Worm (Caenorhabditis elegans) whole organism, young adult: ENCODE results near the gene M28.8.

Experiments used
- B0019.2 ChIP-seq: fragments of 200-800 bp; sonication (Bioruptor generic); conservative IDR thresholded peaks from 2 replicates; pipeline ENCODE4 v1.3.6; 2022; ENCODE audit warnings: missing genetic modification reagents, missing genetic modification characterization, missing compliant biosample characterization
- B0035.1 ChIP-seq: sonication (generic microtip); optimal IDR thresholded peaks from 2 replicates; lab custom pipeline; 2016; ENCODE audit warnings: missing genetic modification characterization, mild to moderate bottlenecking, missing compliant biosample characterization, missing genotype, missing genetic modification reagents
- C06A6.2 ChIP-seq: fragments of 200-800 bp; sonication (Bioruptor generic); conservative IDR thresholded peaks from 2 replicates; pipeline ENCODE4 v1.3.6; 2022; ENCODE audit warnings: missing genetic modification characterization, missing compliant biosample characterization
- F10E7.11 ChIP-seq: sonication (generic microtip); optimal IDR thresholded peaks from 2 replicates; lab custom pipeline; 2017; ENCODE audit warnings: mild to moderate bottlenecking, missing genetic modification characterization, moderate library complexity, missing compliant biosample characterization
- F22D6.2 ChIP-seq: sonication (generic microtip); optimal IDR thresholded peaks from 2 replicates; lab custom pipeline; 2016; ENCODE audit warnings: mild to moderate bottlenecking, missing genetic modification characterization, missing compliant biosample characterization
- F39B2.1 ChIP-seq: fragments of 200-800 bp; sonication (Bioruptor generic); IDR thresholded peaks from 2 replicates; pipeline ENCODE4 v1.3.6; 2022; ENCODE audit warnings: missing genetic modification reagents, missing genetic modification characterization, missing compliant biosample characterization
- F49E8.2 ChIP-seq: sonication (generic microtip); optimal IDR thresholded peaks from 3 replicates; lab custom pipeline; 2017; ENCODE audit warnings: missing genetic modification characterization, mild to moderate bottlenecking, missing compliant biosample characterization, antibody characterized with exemption, moderate library complexity; ENCODE audit not compliant: insufficient read depth
- T07F8.4 ChIP-seq: sonication (generic microtip); optimal IDR thresholded peaks from 2 replicates; lab custom pipeline; 2016; ENCODE audit warnings: mild to moderate bottlenecking, missing genetic modification characterization, moderate library complexity, missing compliant biosample characterization
- T26A5.8 ChIP-seq: sonication (generic microtip); optimal IDR thresholded peaks from 2 replicates; lab custom pipeline; 2016; ENCODE audit warnings: missing genetic modification characterization, missing compliant biosample characterization
- Y56A3A.18 ChIP-seq: fragments of 200-800 bp; sonication (Bioruptor generic); IDR thresholded peaks from 2 replicates; pipeline ENCODE4 v1.3.6; 2022; ENCODE audit warnings: missing genetic modification reagents, missing genetic modification characterization, missing compliant biosample characterization
- ama-1 ChIP-seq, 3 experiments: fragments of 150-350 bp in 1 of 3; sonication (generic microtip) in 2 of 3; optimal IDR thresholded peaks; 2 replicates each; lab custom pipeline; 2014 to 2018; ENCODE audit warnings: missing biosample characterization in 2 of 3, missing genetic modification characterization in 2 of 3, missing genetic modification reagents in 2 of 3
- attf-3 ChIP-seq: fragments of 200-800 bp; sonication (Bioruptor generic); conservative IDR thresholded peaks from 2 replicates; pipeline ENCODE4 v1.3.6; 2022; ENCODE audit warnings: missing genetic modification reagents, missing genetic modification characterization, missing compliant biosample characterization
- attf-5 ChIP-seq: fragments of 200-800 bp; sonication (Bioruptor generic); optimal IDR thresholded peaks from 2 replicates; lab custom pipeline; 2018; ENCODE audit warnings: mild to moderate bottlenecking, missing genetic modification characterization, missing compliant biosample characterization
- bed-1 ChIP-seq: fragments of 200-800 bp; sonication (Bioruptor generic); IDR thresholded peaks from 2 replicates; pipeline ENCODE4 v1.3.6; 2022; ENCODE audit warnings: missing genetic modification reagents, missing genetic modification characterization, missing compliant biosample characterization
- cebp-1 ChIP-seq, 2 experiments: fragments of 200-800 bp in 1 of 2; sonication (Bioruptor generic) in 1 of 2; sonication (generic microtip) in 1 of 2; IDR thresholded peaks in 1 of 2; optimal IDR thresholded peaks in 1 of 2; 2 replicates each; pipeline versions ENCODE4 v1.3.6 to Lab custom; 2017 to 2022; ENCODE audit warnings: missing compliant biosample characterization in 2 of 2, missing genetic modification characterization in 2 of 2, mild to moderate bottlenecking in 1 of 2, missing genetic modification reagents in 1 of 2, moderate library complexity in 1 of 2
- cebp-2 ChIP-seq: fragments of 200-800 bp; sonication (Bioruptor generic); IDR thresholded peaks from 2 replicates; pipeline ENCODE4 v1.3.6; 2022; ENCODE audit warnings: missing genetic modification characterization, missing compliant biosample characterization
- ceh-91 ChIP-seq: fragments of 200-800 bp; sonication (Bioruptor generic); IDR thresholded peaks from 2 replicates; pipeline ENCODE4 v1.3.6; 2022; ENCODE audit warnings: missing genetic modification reagents, missing genetic modification characterization, missing compliant biosample characterization
- chd-7 ChIP-seq: sonication (generic microtip); optimal IDR thresholded peaks from 2 replicates; lab custom pipeline; 2016; ENCODE audit warnings: mild to moderate bottlenecking, missing genetic modification characterization, moderate library complexity, missing compliant biosample characterization
- egl-18 ChIP-seq: fragments of 200-800 bp; sonication (Bioruptor generic); IDR thresholded peaks from 2 replicates; pipeline ENCODE4 v1.3.6; 2022; ENCODE audit warnings: missing genetic modification reagents, missing genetic modification characterization, missing compliant biosample characterization
- egl-44 ChIP-seq: fragments of 200-800 bp; sonication (Bioruptor generic); IDR thresholded peaks from 2 replicates; pipeline ENCODE4 v1.3.6; 2022; ENCODE audit warnings: missing genetic modification reagents, missing genetic modification characterization, missing compliant biosample characterization
- ekl-4 ChIP-seq: fragments of 200-800 bp; sonication (Bioruptor generic); IDR thresholded peaks from 2 replicates; pipeline ENCODE4 v1.3.6; 2022; ENCODE audit warnings: missing genetic modification reagents, missing genetic modification characterization, missing compliant biosample characterization
- ets-4 ChIP-seq: fragments of 200-800 bp; sonication (Bioruptor generic); optimal IDR thresholded peaks from 2 replicates; lab custom pipeline; 2018; ENCODE audit warnings: mild to moderate bottlenecking, missing genetic modification characterization, missing compliant biosample characterization
- him-1 ChIP-seq: sonication (generic microtip); optimal IDR thresholded peaks from 2 replicates; lab custom pipeline; 2016; ENCODE audit warnings: missing genotype, missing genetic modification reagents, missing genetic modification characterization, missing compliant biosample characterization
- lag-1 ChIP-seq: fragments of 200-800 bp; sonication (Bioruptor generic); IDR thresholded peaks from 2 replicates; pipeline ENCODE4 v1.3.6; 2022; ENCODE audit warnings: missing genetic modification reagents, missing genetic modification characterization, missing compliant biosample characterization
- let-607 ChIP-seq, 2 experiments: fragments of 200-800 bp in 1 of 2; sonication (Bioruptor generic) in 1 of 2; sonication (generic microtip) in 1 of 2; optimal IDR thresholded peaks; 2 replicates each; lab custom pipeline; 2016 to 2018; ENCODE audit warnings: mild to moderate bottlenecking in 2 of 2, missing compliant biosample characterization in 2 of 2, missing genetic modification characterization in 2 of 2, moderate library complexity in 2 of 2, missing genotype in 1 of 2
- madf-6 ChIP-seq: fragments of 200-800 bp; sonication (Bioruptor generic); IDR thresholded peaks from 2 replicates; pipeline ENCODE4 v1.3.6; 2022; ENCODE audit warnings: missing genetic modification reagents, missing genetic modification characterization, missing compliant biosample characterization
- nfya-1 ChIP-seq: sonication (generic microtip); optimal IDR thresholded peaks from 2 replicates; lab custom pipeline; 2017; ENCODE audit warnings: antibody characterized with exemption, missing compliant biosample characterization, missing genetic modification characterization, borderline replicate concordance; ENCODE audit not compliant: insufficient read depth
- nfya-2 ChIP-seq: fragments of 200-800 bp; sonication (Bioruptor generic); IDR thresholded peaks from 2 replicates; pipeline ENCODE4 v1.3.6; 2022; ENCODE audit warnings: missing genetic modification reagents, missing genetic modification characterization, missing compliant biosample characterization
- nfyb-1 ChIP-seq: fragments of 200-800 bp; sonication (Bioruptor generic); IDR thresholded peaks from 2 replicates; pipeline ENCODE4 v1.3.6; 2022; ENCODE audit warnings: missing genetic modification reagents, missing genetic modification characterization, missing compliant biosample characterization
- rcor-1 ChIP-seq: fragments of 200-800 bp; sonication (Bioruptor generic); IDR thresholded peaks from 2 replicates; pipeline ENCODE4 v1.3.6; 2022; ENCODE audit warnings: missing genetic modification reagents, missing genetic modification characterization, missing compliant biosample characterization
- rec-8 ChIP-seq, 2 experiments: sonication (generic microtip); optimal IDR thresholded peaks; 2 replicates each; lab custom pipeline; 2016; ENCODE audit warnings: mild to moderate bottlenecking in 2 of 2, missing genetic modification characterization in 2 of 2, missing genetic modification reagents in 2 of 2, missing genotype in 2 of 2, missing biosample characterization in 1 of 2, missing compliant biosample characterization in 1 of 2, moderate library complexity in 1 of 2
- sdz-38 ChIP-seq: sonication (generic microtip); optimal IDR thresholded peaks from 2 replicates; lab custom pipeline; 2016; ENCODE audit warnings: missing genotype, missing genetic modification characterization, missing compliant biosample characterization
- snpc-1.1 ChIP-seq: sonication (generic microtip); optimal IDR thresholded peaks from 2 replicates; lab custom pipeline; 2017; ENCODE audit warnings: missing genetic modification characterization, mild to moderate bottlenecking, missing compliant biosample characterization, antibody characterized with exemption, moderate library complexity, missing genotype, missing genetic modification reagents; ENCODE audit not compliant: insufficient read depth
- snpc-3.4 ChIP-seq: sonication (generic microtip); optimal IDR thresholded peaks from 2 replicates; lab custom pipeline; 2017; ENCODE audit warnings: missing genetic modification characterization, mild to moderate bottlenecking, missing compliant biosample characterization, antibody characterized with exemption, moderate library complexity, missing genotype, missing genetic modification reagents
- snpc-4 ChIP-seq, 5 experiments: fragments of 150-350 bp in 1 of 5; sonication (generic microtip) in 4 of 5; optimal IDR thresholded peaks; 2 replicates each; lab custom pipeline; 2014 to 2018; ENCODE audit warnings: missing genetic modification characterization in 5 of 5, missing biosample characterization in 3 of 5, antibody characterized with exemption in 2 of 5, mild to moderate bottlenecking in 2 of 5, missing compliant biosample characterization in 2 of 5, missing genotype in 2 of 5, moderate library complexity in 2 of 5, missing genetic modification reagents in 1 of 5
- somi-1 ChIP-seq: fragments of 200-800 bp; sonication (Bioruptor generic); optimal IDR thresholded peaks from 2 replicates; lab custom pipeline; 2018; ENCODE audit warnings: mild to moderate bottlenecking, missing genetic modification characterization, missing compliant biosample characterization
- sptf-2 ChIP-seq: fragments of 200-800 bp; sonication (Bioruptor generic); optimal IDR thresholded peaks from 2 replicates; lab custom pipeline; 2018; ENCODE audit warnings: mild to moderate bottlenecking, missing genetic modification characterization, missing compliant biosample characterization
- unc-130 ChIP-seq: sonication (generic microtip); optimal IDR thresholded peaks from 2 replicates; lab custom pipeline; 2016; ENCODE audit warnings: missing genetic modification reagents, missing genetic modification characterization, missing compliant biosample characterization
- ztf-18 ChIP-seq: sonication (generic microtip); optimal IDR thresholded peaks from 2 replicates; lab custom pipeline; 2016; ENCODE audit warnings: missing genotype, mild to moderate bottlenecking, missing genetic modification characterization, missing compliant biosample characterization
- ztf-3 ChIP-seq: fragments of 200-800 bp; sonication (Bioruptor generic); optimal IDR thresholded peaks from 2 replicates; lab custom pipeline; 2018; ENCODE audit warnings: mild to moderate bottlenecking, missing genetic modification characterization, missing compliant biosample characterization
- ztf-6 ChIP-seq: fragments of 200-800 bp; sonication (Bioruptor generic); IDR thresholded peaks from 2 replicates; pipeline ENCODE4 v1.3.6; 2022; ENCODE audit warnings: missing genetic modification reagents, missing genetic modification characterization, missing compliant biosample characterization

M28.8 gene

DNA sequence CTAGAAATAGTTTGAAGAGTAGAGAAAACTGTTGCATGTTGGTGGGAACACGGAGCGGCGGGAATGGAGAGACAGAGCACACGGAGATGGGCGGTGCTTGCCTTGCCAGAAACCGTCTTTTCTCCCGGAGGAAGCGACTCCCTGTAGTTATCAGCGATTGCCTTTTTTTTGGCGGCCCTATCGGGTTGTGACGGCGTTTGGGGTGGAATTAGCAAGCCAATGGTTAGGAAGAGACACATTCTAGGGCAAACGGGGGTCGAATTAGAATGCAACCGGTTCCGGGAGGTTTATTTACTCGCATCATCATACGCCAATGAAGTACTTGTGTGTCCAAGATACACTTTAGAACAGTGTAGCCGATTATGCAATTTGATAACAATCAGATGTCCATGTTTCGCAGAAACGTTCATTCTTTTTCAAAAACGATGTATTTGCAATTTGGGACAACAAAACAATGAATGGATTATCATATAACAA is 29.6 kb downstream of the M28.8 start, which contains the start of gene lact-3 (continued):
- TF ChIP-seq rcor-1 (GFP tag; lab: Robert Waterston, UW) = 0 out of 2 replicates have a peak, but pooled peaks have one; percentile 13
- no peak for TF ChIP-seq egl-18
- TF ChIP-seq chd-7 (tag; lab: Kevin White, UChicago) = peak; percentile 35
- TF ChIP-seq him-1 (tag; lab: Kevin White, UChicago) = peak; percentile 16
- no peak for TF ChIP-seq ama-1 (optimal IDR thresholded peaks at IDR 0.05; lab: Kevin White, UChicago)
- peak in 1 of 2 experiments; percentile 34 for TF ChIP-seq ama-1 (GFP tag; optimal IDR thresholded peaks at IDR 0.05; lab: Kevin White, UChicago)
- no peak for TF ChIP-seq F22D6.2 (tag; lab: Kevin White, UChicago)
- TF ChIP-seq attf-5 (GFP tag; lab: Kevin White, UChicago) = no peak
- TF ChIP-seq egl-44 (GFP tag; lab: Robert Waterston, UW) = 0 out of 2 replicates have a peak, but pooled peaks have one; percentile 13
- peak; percentile 25; the same call in 1 of the 2 replicates for TF ChIP-seq Y56A3A.18
- TF ChIP-seq C06A6.2 (GFP tag; lab: Robert Waterston, UW) = no peak
- peak; percentile 70 for TF ChIP-seq F49E8.2 (tag; lab: Kevin White, UChicago)
- no peak for TF ChIP-seq cebp-1 (GFP tag; IDR thresholded peaks at IDR 0.05; lab: Robert Waterston, UW)
- TF ChIP-seq cebp-1 (tag; optimal IDR thresholded peaks at IDR 0.05; lab: Kevin White, UChicago) = peak; percentile 38
- TF ChIP-seq cebp-2 (GFP tag; lab: Robert Waterston, UW) = 0 out of 2 replicates have a peak, but pooled peaks have one; percentile 72
- no peak for TF ChIP-seq sptf-2 (GFP tag; lab: Kevin White, UChicago)
- peak; percentile 65 for TF ChIP-seq madf-6 (GFP tag; lab: Robert Waterston, UW)

DNA sequence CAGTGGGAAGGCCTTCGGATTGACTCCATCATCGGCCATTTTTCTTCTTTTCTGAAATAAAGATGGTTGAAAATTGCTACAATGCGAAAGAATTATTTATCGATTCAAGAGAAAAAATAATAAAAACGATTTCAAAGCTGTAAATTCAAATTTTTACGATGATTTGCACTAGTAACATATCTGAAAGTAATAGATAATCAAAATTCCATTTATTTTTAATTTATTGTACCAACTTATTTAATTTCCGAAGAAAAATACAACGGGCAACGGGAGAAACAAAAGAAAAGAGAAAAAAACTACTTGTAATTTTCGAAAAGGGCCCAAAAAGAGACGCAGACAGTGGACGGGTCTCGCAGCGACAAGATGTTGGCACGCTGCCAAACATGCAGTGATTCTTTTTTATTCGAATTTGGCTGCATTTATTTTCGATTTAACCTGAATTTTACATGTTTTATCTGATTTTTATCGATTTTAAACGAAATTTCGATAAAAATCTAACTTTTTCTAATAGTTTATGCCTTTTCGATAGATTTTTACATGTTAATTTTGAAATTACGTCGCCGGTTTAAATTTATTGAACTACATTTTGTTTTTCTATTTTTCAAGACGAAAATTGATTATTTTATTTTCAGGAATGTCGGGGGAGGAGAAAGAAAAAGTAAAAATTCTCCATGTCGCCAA is 30.7 kb downstream of the M28.8 start, which contains the start of the genes snu-13 and rsp-7:
Gene snu-13 (minus strand): TSS at position 51 of the 681 bp plus-strand sequence.
Gene rsp-7 (plus strand): TSS at position 631 of the 681 bp plus-strand sequence.
- TF ChIP-seq snpc-4 (GFP tag; optimal IDR thresholded peaks at IDR 0.05; lab: Kevin White, UChicago) = peak; percentile 54
- TF ChIP-seq snpc-4 (tag; optimal IDR thresholded peaks at IDR 0.05; lab: Kevin White, UChicago) = peak in 3 of 4 experiments; percentile 23 to 74 (median 29)
- no peak for TF ChIP-seq F10E7.11 (tag; lab: Kevin White, UChicago)
- TF ChIP-seq ztf-3 (GFP tag; lab: Kevin White, UChicago) = no peak
- no peak for TF ChIP-seq lag-1 (GFP tag; lab: Robert Waterston, UW)
- no peak for TF ChIP-seq snpc-3.4 (tag; lab: Kevin White, UChicago)
- TF ChIP-seq F49E8.2 (tag; lab: Kevin White, UChicago) = peak; percentile 31
- no peak for TF ChIP-seq ztf-6
- no peak for TF ChIP-seq B0035.1
- no peak for TF ChIP-seq ekl-4
- peak; percentile 3 for TF ChIP-seq ztf-18 (tag; lab: Kevin White, UChicago)
- no peak for TF ChIP-seq attf-3 (GFP tag; lab: Robert Waterston, UW)
- TF ChIP-seq somi-1 (GFP tag; lab: Kevin White, UChicago) = peak; percentile 0
- no peak for TF ChIP-seq T26A5.8 (tag; lab: Kevin White, UChicago)
- no peak for TF ChIP-seq nfyb-1
- peak; percentile 68 for TF ChIP-seq ceh-91 (GFP tag; lab: Robert Waterston, UW)
- no peak for TF ChIP-seq F39B2.1 (GFP tag; lab: Robert Waterston, UW)
- peak; percentile 69 for TF ChIP-seq attf-5 (GFP tag; lab: Kevin White, UChicago)
- 0 out of 2 replicates have a peak, but pooled peaks have one; percentile 6 for TF ChIP-seq rcor-1 (GFP tag; lab: Robert Waterston, UW)
- no peak for TF ChIP-seq snpc-1.1
- no peak for TF ChIP-seq B0019.2 (GFP tag; lab: Robert Waterston, UW)
- TF ChIP-seq F22D6.2 (tag; lab: Kevin White, UChicago) = no peak
- 0 out of 2 replicates have a peak, but pooled peaks have one; percentile 23 for TF ChIP-seq C06A6.2 (GFP tag; lab: Robert Waterston, UW)
- TF ChIP-seq nfya-1 (tag; lab: Kevin White, UChicago) = no peak
- TF ChIP-seq bed-1 = no peak
- TF ChIP-seq let-607 (tag; optimal IDR thresholded peaks at IDR 0.05; lab: Kevin White, UChicago) = no peak
- TF ChIP-seq T07F8.4 (tag; lab: Kevin White, UChicago) = no peak
- no peak for TF ChIP-seq nfya-2 (GFP tag; lab: Robert Waterston, UW)
- TF ChIP-seq ets-4 (GFP tag; lab: Kevin White, UChicago) = no peak
- no peak for TF ChIP-seq rec-8 (tag; optimal IDR thresholded peaks at IDR 0.05; lab: Kevin White, UChicago)
- TF ChIP-seq sdz-38 (tag; lab: Kevin White, UChicago) = no peak
- TF ChIP-seq unc-130 (GFP tag; lab: Kevin White, UChicago) = no peak
